Fruit fly (Drosophila melanogaster) whole organism: ENCODE results near the gene sloth1.

Source experiments
- pan ChIP-seq: fragments of >200 bp; optimal IDR thresholded peaks from 2 replicates; lab custom pipeline; 2017
- psq ChIP-seq: fragments of >200 bp; optimal IDR thresholded peaks from 2 replicates; lab custom pipeline; 2017
- usp ChIP-seq: fragments of >200 bp; optimal IDR thresholded peaks from 2 replicates; lab custom pipeline; 2017; ENCODE audit warnings: missing biosample characterization, missing genetic modification characterization, mixed read lengths

- no peak for TF ChIP-seq psq (lab: Kevin White, UChicago)
- no peak for TF ChIP-seq usp (GFP tag; lab: Kevin White, UChicago)
- no peak for TF ChIP-seq pan (lab: Kevin White, UChicago)
Observed at dm6 chrX:7040205-7040866, 29.2 kb downstream of the sloth1 start, which contains the start of gene CG14427.
